Fruit fly (Drosophila melanogaster): ENCODE data around the gene His4r.

Gene His4r

DNA sequence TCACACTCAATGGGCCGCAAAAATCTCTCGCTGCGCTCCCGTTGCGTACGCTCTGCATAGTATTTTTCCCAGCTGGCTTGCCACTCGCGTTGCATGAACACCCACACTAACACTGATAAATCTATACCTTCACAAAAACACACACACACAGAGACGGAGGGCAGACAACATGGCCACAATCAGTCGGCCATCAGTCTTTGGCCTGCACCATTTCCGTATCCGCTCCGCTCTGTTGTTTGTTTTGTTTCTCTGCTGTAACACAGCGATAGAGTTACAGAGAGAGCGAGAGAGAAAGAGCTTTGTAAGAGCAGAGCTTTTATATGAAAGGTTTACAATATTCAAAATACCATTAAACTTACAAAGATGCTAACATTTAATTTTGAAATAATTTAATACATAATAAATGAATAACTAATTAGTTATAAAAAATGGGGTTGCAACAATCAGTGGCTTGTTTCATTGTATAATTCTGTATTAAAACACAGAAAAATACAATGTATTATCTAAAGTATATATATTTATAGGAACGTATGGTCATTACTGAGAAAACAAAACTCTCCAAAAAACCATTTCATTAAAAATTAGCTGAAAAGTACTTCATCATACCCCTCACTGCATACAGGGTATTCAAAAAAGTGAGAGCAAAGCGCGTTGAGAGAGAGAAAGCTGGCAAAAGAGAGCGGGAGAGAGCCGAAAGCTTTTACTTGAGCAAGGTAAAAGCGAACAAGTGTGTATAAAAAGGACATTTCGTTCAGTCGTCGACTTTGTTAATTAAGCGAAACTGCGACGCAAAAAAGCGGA is 16.5 kb upstream of the His4r start, which contains the start of gene CG14853 (continued):
- TF ChIP-seq Bteb2 (GFP tag; optimal IDR thresholded peaks at IDR 0.05) (no peak), Optix (GFP tag; IDR thresholded peaks at IDR 0.05) (no peak), cad (GFP tag; optimal IDR thresholded peaks at IDR 0.05) (no peak), CG6689 (GFP tag; IDR thresholded peaks at IDR 0.05) (peak; percentile 77), CG14441 (GFP tag; IDR thresholded peaks at IDR 0.05) (peak; percentile 75), Atf3 (GFP tag; optimal IDR thresholded peaks at IDR 0.05) (no peak), ewg (GFP tag; optimal IDR thresholded peaks at IDR 0.05) (peak; percentile 87), lmd (GFP tag; IDR thresholded peaks at IDR 0.05) (peak; percentile 78), inv (GFP tag; IDR thresholded peaks at IDR 0.05; ENCODE audit: partially characterized antibody) (no peak), gro (GFP tag; optimal IDR thresholded peaks at IDR 0.05) (no peak), toy (GFP tag; IDR thresholded peaks at IDR 0.05) (no peak), Spps (tag; optimal IDR thresholded peaks at IDR 0.05) (no peak), CG17359 (tag; optimal IDR thresholded peaks at IDR 0.05) (peak; percentile 84), Hmx (GFP tag; optimal IDR thresholded peaks at IDR 0.05) (no peak), CG2889 (GFP tag; IDR thresholded peaks at IDR 0.05) (peak; percentile 54; the same call in 2 of the 3 replicates), CG2120 (GFP tag; optimal IDR thresholded peaks at IDR 0.05) (peak; percentile 77), H15 (GFP tag; IDR thresholded peaks at IDR 0.05) (peak; percentile 56), bab2 (GFP tag; optimal IDR thresholded peaks at IDR 0.05) (no peak), CG12071 (GFP tag; optimal IDR thresholded peaks at IDR 0.05) (peak; percentile 88), nerfin-2 (GFP tag; IDR thresholded peaks at IDR 0.05; ENCODE audit: partially characterized antibody) (no peak), tna (GFP tag; IDR thresholded peaks at IDR 0.05; ENCODE audit: partially characterized antibody) (no peak), BEAF-32 (GFP tag; optimal IDR thresholded peaks at IDR 0.05) (no peak), CG10267 (tag; optimal IDR thresholded peaks at IDR 0.05) (peak; percentile 68), CG17912 (GFP tag; optimal IDR thresholded peaks at IDR 0.05) (peak; percentile 60), sc (optimal IDR thresholded peaks at IDR 0.05) (no peak), sc (GFP tag; optimal IDR thresholded peaks at IDR 0.05) (peak; percentile 74), Vsx1 (GFP tag; optimal IDR thresholded peaks at IDR 0.05) (peak; percentile 55), slbo (GFP tag; IDR thresholded peaks at IDR 0.05) (peak; percentile 91), disco-r (GFP tag; optimal IDR thresholded peaks at IDR 0.05) (no peak), chinmo (GFP tag; IDR thresholded peaks at IDR 0.05; ENCODE audit: partially characterized antibody) (no peak), zfh2 (GFP tag; optimal IDR thresholded peaks at IDR 0.05) (no peak), Opbp (GFP tag; IDR thresholded peaks at IDR 0.05; ENCODE audit: partially characterized antibody) (no peak), Med (GFP tag) (peak; percentile 94), Bdp1 (GFP tag; optimal IDR thresholded peaks at IDR 0.05) (no peak), CG11560 (tag; IDR thresholded peaks at IDR 0.05) (no peak), CG10321 (GFP tag; IDR thresholded peaks at IDR 0.05) (no peak), peb (GFP tag; IDR thresholded peaks at IDR 0.05) (no peak; the same call in 1 of the 2 replicates), CG17568 (GFP tag; optimal IDR thresholded peaks at IDR 0.05) (peak; percentile 63), PHDP (tag; optimal IDR thresholded peaks at IDR 0.05) (peak; percentile 94), CG2678 (tag; optimal IDR thresholded peaks at IDR 0.05) (peak; percentile 88), CG17385 (GFP tag; optimal IDR thresholded peaks at IDR 0.05) (peak; percentile 77), CG3995 (GFP tag; optimal IDR thresholded peaks at IDR 0.05) (no peak), br (optimal IDR thresholded peaks at IDR 0.05) (no peak), corto (GFP tag; optimal IDR thresholded peaks at IDR 0.05) (no peak), CG8089 (GFP tag; optimal IDR thresholded peaks at IDR 0.05) (peak; percentile 56), tgo (GFP tag; IDR thresholded peaks at IDR 0.05) (peak; percentile 71; the same call in 2 of the 3 replicates), vnd (GFP tag; IDR thresholded peaks at IDR 0.05; ENCODE audit: partially characterized antibody) (no peak), Jarid2 (GFP tag; optimal IDR thresholded peaks at IDR 0.05) (peak; percentile 23), Mes4 (GFP tag; optimal IDR thresholded peaks at IDR 0.05) (peak; percentile 26), ase (GFP tag; IDR thresholded peaks at IDR 0.05) (peak; percentile 67; the same call in 2 of the 3 replicates)
